Fruit fly (Drosophila melanogaster) whole organism, pupa: ENCODE results near the gene hb.

Experiments used
- CG10348 ChIP-seq: fragments of 200-800 bp; sonication (Bioruptor generic); IDR thresholded peaks from 2 replicates; pipeline ENCODE4 v1.3.6; 2022; ENCODE audit warnings: missing biosample characterization, missing genetic modification characterization
- CG12605 ChIP-seq: fragments of 200-800 bp; sonication (Bioruptor generic); IDR thresholded peaks from 2 replicates; pipeline ENCODE4 v1.3.6; 2022; ENCODE audit warnings: missing biosample characterization, missing genetic modification characterization
- CG13204 ChIP-seq: fragments of 200-800 bp; sonication (Bioruptor generic); optimal IDR thresholded peaks from 2 replicates; lab custom pipeline; 2018; ENCODE audit warnings: missing biosample characterization, mild to moderate bottlenecking, missing genetic modification characterization, moderate library complexity
- CG14655 ChIP-seq: fragments of 200-800 bp; sonication (Bioruptor generic); optimal IDR thresholded peaks from 3 replicates; lab custom pipeline; 2017; ENCODE audit warnings: mild to moderate bottlenecking, missing biosample characterization, missing genetic modification reagents, missing genetic modification characterization
- CG15710 ChIP-seq: fragments of 200-800 bp; sonication (Bioruptor generic); optimal IDR thresholded peaks from 2 replicates; lab custom pipeline; 2018; ENCODE audit warnings: missing biosample characterization, mild to moderate bottlenecking, missing genetic modification characterization, moderate library complexity
- CG17806 ChIP-seq: fragments of 200-800 bp; sonication (Bioruptor generic); optimal IDR thresholded peaks from 2 replicates; lab custom pipeline; 2018; ENCODE audit warnings: missing biosample characterization, mild to moderate bottlenecking, missing genetic modification characterization, moderate library complexity
- CG32121 ChIP-seq: fragments of 200-800 bp; sonication (Bioruptor generic); IDR thresholded peaks from 2 replicates; pipeline ENCODE4 v1.3.6; 2022; ENCODE audit warnings: missing biosample characterization, missing genetic modification characterization
- CG34367 ChIP-seq: fragments of 200-800 bp; sonication (Bioruptor generic); optimal IDR thresholded peaks from 2 replicates; lab custom pipeline; 2018; ENCODE audit warnings: missing biosample characterization, mild to moderate bottlenecking, missing genetic modification characterization
- CG4496 ChIP-seq: fragments of 200-800 bp; sonication (Bioruptor generic); IDR thresholded peaks from 3 replicates; pipeline ENCODE4 v1.3.6; 2022; ENCODE audit warnings: missing biosample characterization, missing genetic modification characterization
- CG8159 ChIP-seq: fragments of 200-800 bp; sonication (Bioruptor generic); optimal IDR thresholded peaks from 3 replicates; lab custom pipeline; 2018; ENCODE audit warnings: missing biosample characterization, mild to moderate bottlenecking, missing genetic modification characterization, moderate library complexity
- CG8301 ChIP-seq: fragments of 200-800 bp; sonication (Bioruptor generic); optimal IDR thresholded peaks from 2 replicates; lab custom pipeline; 2018; ENCODE audit warnings: missing biosample characterization, mild to moderate bottlenecking, missing genetic modification characterization
- CG9948 ChIP-seq: fragments of 200-800 bp; sonication (Bioruptor generic); optimal IDR thresholded peaks from 2 replicates; lab custom pipeline; 2018; ENCODE audit warnings: missing biosample characterization, mild to moderate bottlenecking, missing genetic modification characterization, moderate library complexity
- D1 ChIP-seq: fragments of 200-800 bp; sonication (Bioruptor generic); optimal IDR thresholded peaks from 2 replicates; lab custom pipeline; 2018; ENCODE audit warnings: missing biosample characterization, mild to moderate bottlenecking, missing genetic modification characterization, moderate library complexity
- EcR ChIP-seq: fragments of 200-800 bp; sonication (Bioruptor generic); optimal IDR thresholded peaks from 3 replicates; lab custom pipeline; 2019; ENCODE audit warnings: missing biosample characterization, missing genetic modification characterization, mild to moderate bottlenecking, moderate library complexity, missing genetic modification reagents
- Ets98B ChIP-seq: fragments of 200-800 bp; sonication (Bioruptor generic); IDR thresholded peaks from 2 replicates; pipeline ENCODE4 v1.3.6; 2022; ENCODE audit warnings: missing biosample characterization, missing genetic modification characterization
- Pif1A ChIP-seq: fragments of 200-800 bp; sonication (Bioruptor generic); optimal IDR thresholded peaks from 3 replicates; lab custom pipeline; 2016; ENCODE audit warnings: missing biosample characterization, missing genetic modification characterization
- Pif1B ChIP-seq: fragments of 200-800 bp; sonication (Bioruptor generic); optimal IDR thresholded peaks from 3 replicates; lab custom pipeline; 2016; ENCODE audit warnings: missing biosample characterization, missing genetic modification characterization
- Snoo ChIP-seq: fragments of 200-800 bp; sonication (Bioruptor generic); optimal IDR thresholded peaks from 3 replicates; lab custom pipeline; 2017; ENCODE audit warnings: missing biosample characterization, mild to moderate bottlenecking, missing genetic modification characterization, inconsistent platforms
- fd96Ca ChIP-seq: fragments of 200-800 bp; sonication (Bioruptor generic); IDR thresholded peaks from 3 replicates; pipeline ENCODE4 v1.3.6; 2022; ENCODE audit warnings: missing biosample characterization, missing genetic modification characterization
- gl ChIP-seq: fragments of 200-800 bp; sonication (Bioruptor generic); optimal IDR thresholded peaks from 2 replicates; lab custom pipeline; 2018; ENCODE audit warnings: missing biosample characterization, mild to moderate bottlenecking, missing genetic modification characterization
- rn ChIP-seq: fragments of 200-800 bp; sonication (Bioruptor generic); IDR thresholded peaks from 2 replicates; pipeline ENCODE4 v1.3.6; 2022; ENCODE audit warnings: missing biosample characterization, missing genetic modification characterization

The hb gene

dm6 chr3R:8725179-8725578 lies 27.6 kb upstream of the hb start, which contains the start of gene ouib:
Gene ouib, plus strand, starts transcription at chr3R:8725479.
- TF ChIP-seq Pif1B = no peak
- TF ChIP-seq Ets98B (GFP tag; lab: Robert Waterston, UW) = no peak
- no peak for TF ChIP-seq CG4496
- TF ChIP-seq Snoo (tag; lab: Kevin White, UChicago) = no peak
- no peak for TF ChIP-seq rn (GFP tag; lab: Robert Waterston, UW)
- TF ChIP-seq Pif1A (GFP tag; lab: Kevin White, UChicago) = no peak
- no peak for TF ChIP-seq CG12605 (GFP tag; lab: Robert Waterston, UW)
- no peak for TF ChIP-seq CG8159 (tag; lab: Kevin White, UChicago)
- no peak for TF ChIP-seq CG32121 (GFP tag; lab: Robert Waterston, UW)

dm6 chr3R:8722962-8723548 lies 25.4 kb upstream of the hb start, which contains the start of gene nom:
Gene nom, plus strand, starts transcription at chr3R:8723174.
- TF ChIP-seq CG15710 (tag; lab: Kevin White, UChicago) = no peak
- TF ChIP-seq rn (GFP tag; lab: Robert Waterston, UW) = no peak
- TF ChIP-seq CG34367 (tag; lab: Kevin White, UChicago) = no peak
- TF ChIP-seq fd96Ca (GFP tag; lab: Robert Waterston, UW) = no peak
- no peak for TF ChIP-seq Pif1A (GFP tag; lab: Kevin White, UChicago)

- TF ChIP-seq CG8301 (tag; lab: Kevin White, UChicago) = no peak
- TF ChIP-seq CG9948 = no peak
- no peak for TF ChIP-seq Pif1A (GFP tag; lab: Kevin White, UChicago)
- no peak for TF ChIP-seq CG4496
- TF ChIP-seq Snoo (tag; lab: Kevin White, UChicago) = no peak
Observed at dm6 chr3R:8721071-8721470, 23.4 kb upstream of the hb start, which contains the start of gene CG8136. Gene CG8136, plus strand, starts transcription at chr3R:8721371.

- TF ChIP-seq CG4496 (0 out of 3 replicates have a peak, but pooled peaks have one; percentile 29), Snoo (tag; lab: Kevin White, UChicago) (no peak), CG8301 (tag; lab: Kevin White, UChicago) (no peak), CG10348 (GFP tag; lab: Robert Waterston, UW) (no peak), CG12605 (GFP tag; lab: Robert Waterston, UW) (no peak)
- TF ChIP-seq, all 21 proteins: peak for 1
Observed at dm6 chr3R:8718898-8719297, 21.3 kb upstream of the hb start, which contains the start of gene CG11760. Gene CG11760, plus strand, starts transcription at chr3R:8719198.

- TF ChIP-seq CG13204 (GFP tag; lab: Kevin White, UChicago) = no peak
- no peak; the same call in 1 of the 2 replicates for TF ChIP-seq Ets98B (GFP tag; lab: Robert Waterston, UW)
- TF ChIP-seq D1 (tag; lab: Kevin White, UChicago) = no peak
Observed at dm6 chr3R:8718356-8718755, 20.7 kb upstream of the hb start, which contains the start of gene Cks85A. Gene Cks85A, minus strand, starts transcription at chr3R:8718456.

- TF ChIP-seq rn (GFP tag; lab: Robert Waterston, UW) (no peak), CG8301 (tag; lab: Kevin White, UChicago) (peak; percentile 11), CG9948 (peak; percentile 30), CG15710 (tag; lab: Kevin White, UChicago) (peak; percentile 4), CG17806 (tag; lab: Kevin White, UChicago) (peak; percentile 19), D1 (tag; lab: Kevin White, UChicago) (no peak)
Observed at dm6 chr3R:8716551-8716879, 18.9 kb upstream of the hb start.

dm6 chr3R:8715851-8716550 lies 18.4 kb upstream of the hb start, which contains the start of gene TMEM216:
Gene TMEM216, plus strand, starts transcription at chr3R:8716243.
- TF ChIP-seq CG4496 (0 out of 3 replicates have a peak, but pooled peaks have one; percentile 17), gl (tag; lab: Kevin White, UChicago) (peak; percentile 28), EcR (peak; percentile 2), CG8159 (tag; lab: Kevin White, UChicago) (no peak)

dm6 chr3R:8715371-8715770 lies 17.7 kb upstream of the hb start:
- TF ChIP-seq CG12605 (GFP tag; lab: Robert Waterston, UW) (peak; percentile 55; the same call in 1 of the 2 replicates), CG14655 (GFP tag; lab: Kevin White, UChicago) (no peak)
